Worm (Caenorhabditis elegans) whole organism, L1 larva: ENCODE results near the gene R05G6.10.

ENCODE experiments used
- ama-1 ChIP-seq: fragments of 150-350 bp; optimal IDR thresholded peaks from 2 replicates; lab custom pipeline; 2014
- sox-4 ChIP-seq: sonication (generic microtip); optimal IDR thresholded peaks from 2 replicates; lab custom pipeline; 2016; ENCODE audit warnings: missing genetic modification characterization, missing compliant biosample characterization

DNA sequence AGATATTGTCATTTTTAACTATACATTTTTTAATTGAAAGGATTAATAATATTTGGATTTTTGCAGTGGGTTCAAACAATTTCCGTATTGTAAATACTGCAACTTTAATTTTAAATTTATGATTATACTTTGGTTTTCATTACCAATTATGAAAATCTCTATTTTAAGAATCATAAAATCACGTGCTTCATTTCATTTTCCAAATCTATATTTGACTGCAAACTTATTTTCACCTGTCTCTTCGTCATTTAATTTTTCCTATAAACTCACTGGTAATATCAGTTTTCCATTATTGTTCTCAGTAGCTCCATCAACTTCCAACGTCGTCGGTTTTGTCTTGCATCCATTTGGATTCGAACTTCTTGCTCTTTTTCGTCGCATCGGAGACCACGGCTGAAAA is 10.0 kb downstream of the R05G6.10 start, which contains the start of gene R05G6.1:
- TF ChIP-seq ama-1 (lab: Kevin White, UChicago): no peak
- TF ChIP-seq sox-4 (tag; lab: Kevin White, UChicago): no peak
